Worm (Caenorhabditis elegans) whole organism, young adult: ENCODE results near the gene pros-1.

Source experiments
- B0019.2 ChIP-seq: fragments of 200-800 bp; sonication (Bioruptor generic); conservative IDR thresholded peaks from 2 replicates; pipeline ENCODE4 v1.3.6; 2022; ENCODE audit warnings: missing genetic modification reagents, missing genetic modification characterization, missing compliant biosample characterization
- B0261.1 ChIP-seq: sonication (generic microtip); optimal IDR thresholded peaks from 2 replicates; lab custom pipeline; 2016; ENCODE audit warnings: mild to moderate bottlenecking, missing genetic modification characterization, moderate library complexity, missing compliant biosample characterization
- D2030.7 ChIP-seq: fragments of 200-800 bp; sonication (Bioruptor generic); IDR thresholded peaks from 2 replicates; pipeline ENCODE4 v1.3.6; 2022; ENCODE audit warnings: missing genetic modification reagents, missing genetic modification characterization, missing compliant biosample characterization
- F10E7.11 ChIP-seq: sonication (generic microtip); optimal IDR thresholded peaks from 2 replicates; lab custom pipeline; 2017; ENCODE audit warnings: mild to moderate bottlenecking, missing genetic modification characterization, moderate library complexity, missing compliant biosample characterization
- F33H1.4 ChIP-seq: fragments of 200-800 bp; sonication (Bioruptor generic); IDR thresholded peaks from 2 replicates; pipeline ENCODE4 v1.3.6; 2022; ENCODE audit warnings: missing genetic modification reagents, missing genetic modification characterization, missing compliant biosample characterization
- F55B11.4 ChIP-seq: sonication (generic microtip); optimal IDR thresholded peaks from 2 replicates; lab custom pipeline; 2016; ENCODE audit warnings: missing compliant biosample characterization, missing genetic modification characterization, borderline replicate concordance; ENCODE audit not compliant: insufficient read depth
- F57A8.1 ChIP-seq: fragments of 200-800 bp; sonication (Bioruptor generic); optimal IDR thresholded peaks from 2 replicates; lab custom pipeline; 2018; ENCODE audit warnings: mild to moderate bottlenecking, missing genetic modification characterization, moderate library complexity, missing compliant biosample characterization
- K11D2.4 ChIP-seq: fragments of 200-800 bp; sonication (Bioruptor generic); IDR thresholded peaks from 2 replicates; pipeline ENCODE4 v1.3.6; 2022; ENCODE audit warnings: missing genetic modification reagents, missing genetic modification characterization, missing compliant biosample characterization
- K12H6.12 ChIP-seq: fragments of 200-800 bp; sonication (Bioruptor generic); optimal IDR thresholded peaks from 2 replicates; lab custom pipeline; 2018; ENCODE audit warnings: mild to moderate bottlenecking, missing genetic modification characterization, missing compliant biosample characterization
- Y56A3A.18 ChIP-seq: fragments of 200-800 bp; sonication (Bioruptor generic); IDR thresholded peaks from 2 replicates; pipeline ENCODE4 v1.3.6; 2022; ENCODE audit warnings: missing genetic modification reagents, missing genetic modification characterization, missing compliant biosample characterization
- aptf-3 ChIP-seq: fragments of 200-800 bp; sonication (Bioruptor generic); IDR thresholded peaks from 2 replicates; pipeline ENCODE4 v1.3.6; 2022; ENCODE audit warnings: missing genetic modification characterization, missing compliant biosample characterization
- attf-6 ChIP-seq: fragments of 200-800 bp; sonication (Bioruptor generic); IDR thresholded peaks from 2 replicates; pipeline ENCODE4 v1.3.6; 2022; ENCODE audit warnings: missing genetic modification reagents, missing genetic modification characterization, missing compliant biosample characterization
- bed-1 ChIP-seq: fragments of 200-800 bp; sonication (Bioruptor generic); IDR thresholded peaks from 2 replicates; pipeline ENCODE4 v1.3.6; 2022; ENCODE audit warnings: missing genetic modification reagents, missing genetic modification characterization, missing compliant biosample characterization
- ceh-100 ChIP-seq: fragments of 200-800 bp; sonication (Bioruptor generic); IDR thresholded peaks from 2 replicates; pipeline ENCODE4 v1.3.6; 2022; ENCODE audit warnings: missing genetic modification reagents, missing genetic modification characterization, missing compliant biosample characterization
- ceh-27 ChIP-seq: fragments of 200-800 bp; sonication (Bioruptor generic); optimal IDR thresholded peaks from 2 replicates; lab custom pipeline; 2018; ENCODE audit warnings: mild to moderate bottlenecking, missing genetic modification characterization, moderate library complexity, missing compliant biosample characterization
- ceh-79 ChIP-seq: sonication (generic microtip); optimal IDR thresholded peaks from 2 replicates; lab custom pipeline; 2017; ENCODE audit warnings: mild to moderate bottlenecking, missing genetic modification characterization, missing compliant biosample characterization
- ceh-91 ChIP-seq: fragments of 200-800 bp; sonication (Bioruptor generic); IDR thresholded peaks from 2 replicates; pipeline ENCODE4 v1.3.6; 2022; ENCODE audit warnings: missing genetic modification reagents, missing genetic modification characterization, missing compliant biosample characterization
- chd-7 ChIP-seq: sonication (generic microtip); optimal IDR thresholded peaks from 2 replicates; lab custom pipeline; 2016; ENCODE audit warnings: mild to moderate bottlenecking, missing genetic modification characterization, moderate library complexity, missing compliant biosample characterization
- dpff-1 ChIP-seq: sonication (generic microtip); optimal IDR thresholded peaks from 2 replicates; lab custom pipeline; 2017; ENCODE audit warnings: mild to moderate bottlenecking, missing genetic modification characterization, missing compliant biosample characterization
- dpl-1 ChIP-seq: fragments of 150-350 bp; optimal IDR thresholded peaks from 2 replicates; lab custom pipeline; 2014; ENCODE audit warnings: missing biosample characterization, missing genetic modification reagents, missing genetic modification characterization
- egl-44 ChIP-seq: fragments of 200-800 bp; sonication (Bioruptor generic); IDR thresholded peaks from 2 replicates; pipeline ENCODE4 v1.3.6; 2022; ENCODE audit warnings: missing genetic modification reagents, missing genetic modification characterization, missing compliant biosample characterization
- egrh-3 ChIP-seq: fragments of 200-800 bp; sonication (Bioruptor generic); IDR thresholded peaks from 2 replicates; pipeline ENCODE4 v1.3.6; 2022; ENCODE audit warnings: missing genetic modification reagents, missing genetic modification characterization, missing compliant biosample characterization
- hlh-26 ChIP-seq: fragments of 200-800 bp; sonication (Bioruptor generic); conservative IDR thresholded peaks from 2 replicates; pipeline ENCODE4 v1.3.6; 2022; ENCODE audit warnings: missing genetic modification reagents, missing genetic modification characterization, missing compliant biosample characterization
- hrde-1 ChIP-seq: sonication (generic microtip); optimal IDR thresholded peaks from 2 replicates; lab custom pipeline; 2016; ENCODE audit warnings: missing genetic modification characterization, mild to moderate bottlenecking, missing compliant biosample characterization, moderate library complexity, missing genotype, missing genetic modification reagents, borderline replicate concordance
- lin-26 ChIP-seq: fragments of 200-800 bp; sonication (Bioruptor generic); IDR thresholded peaks from 2 replicates; pipeline ENCODE4 v1.3.6; 2022; ENCODE audit warnings: missing genetic modification reagents, missing genetic modification characterization, missing compliant biosample characterization
- lin-35 ChIP-seq, 3 experiments: fragments of 150-350 bp in 2 of 3; sonication (generic microtip) in 1 of 3; optimal IDR thresholded peaks; 2 replicates each; lab custom pipeline; 2014 to 2018; ENCODE audit warnings: missing biosample characterization in 3 of 3, missing genetic modification characterization in 3 of 3, missing genetic modification reagents in 3 of 3
- lin-54 ChIP-seq: fragments of 200-800 bp; sonication (Bioruptor generic); optimal IDR thresholded peaks from 2 replicates; lab custom pipeline; 2018; ENCODE audit warnings: mild to moderate bottlenecking, missing genetic modification characterization, missing compliant biosample characterization
- lsy-27 ChIP-seq: sonication (generic microtip); optimal IDR thresholded peaks from 2 replicates; lab custom pipeline; 2017; ENCODE audit warnings: missing genetic modification characterization, mild to moderate bottlenecking, missing compliant biosample characterization, antibody characterized with exemption, missing genotype, borderline replicate concordance; ENCODE audit not compliant: insufficient read depth
- madf-3 ChIP-seq: fragments of 200-800 bp; sonication (Bioruptor generic); IDR thresholded peaks from 2 replicates; pipeline ENCODE4 v1.3.6; 2022; ENCODE audit warnings: missing genetic modification reagents, missing genetic modification characterization, missing compliant biosample characterization
- mcd-1 ChIP-seq: fragments of 200-800 bp; sonication (Bioruptor generic); IDR thresholded peaks from 2 replicates; pipeline ENCODE4 v1.3.6; 2022; ENCODE audit warnings: missing genetic modification reagents, missing genetic modification characterization, missing compliant biosample characterization
- mxl-1 ChIP-seq: sonication (generic microtip); optimal IDR thresholded peaks from 2 replicates; lab custom pipeline; 2016; ENCODE audit warnings: missing genetic modification characterization, missing compliant biosample characterization
- nfya-1 ChIP-seq: sonication (generic microtip); optimal IDR thresholded peaks from 2 replicates; lab custom pipeline; 2017; ENCODE audit warnings: antibody characterized with exemption, missing compliant biosample characterization, missing genetic modification characterization, borderline replicate concordance; ENCODE audit not compliant: insufficient read depth
- nhr-80 ChIP-seq: sonication (generic microtip); optimal IDR thresholded peaks from 2 replicates; lab custom pipeline; 2016; ENCODE audit warnings: missing genetic modification characterization, missing compliant biosample characterization
- nhr-90 ChIP-seq: sonication (generic microtip); optimal IDR thresholded peaks from 2 replicates; lab custom pipeline; 2016; ENCODE audit warnings: missing genotype, mild to moderate bottlenecking, missing genetic modification characterization, missing compliant biosample characterization
- pha-4 ChIP-seq: fragments of 150-350 bp; sonication (generic microtip); optimal IDR thresholded peaks from 2 replicates; lab custom pipeline; 2014; ENCODE audit warnings: missing biosample characterization, missing genetic modification reagents, missing genetic modification characterization
- repo-1 ChIP-seq: sonication (generic microtip); optimal IDR thresholded peaks from 2 replicates; lab custom pipeline; 2017; ENCODE audit warnings: mild to moderate bottlenecking, missing genetic modification characterization, missing compliant biosample characterization
- somi-1 ChIP-seq: fragments of 200-800 bp; sonication (Bioruptor generic); optimal IDR thresholded peaks from 2 replicates; lab custom pipeline; 2018; ENCODE audit warnings: mild to moderate bottlenecking, missing genetic modification characterization, missing compliant biosample characterization
- tlf-1 ChIP-seq: fragments of 200-800 bp; sonication (Bioruptor generic); optimal IDR thresholded peaks from 2 replicates; lab custom pipeline; 2018; ENCODE audit warnings: mild to moderate bottlenecking, missing genetic modification characterization, missing compliant biosample characterization
- unc-130 ChIP-seq: sonication (generic microtip); optimal IDR thresholded peaks from 2 replicates; lab custom pipeline; 2016; ENCODE audit warnings: missing genetic modification reagents, missing genetic modification characterization, missing compliant biosample characterization
- unc-62 ChIP-seq: fragments of 150-350 bp; optimal IDR thresholded peaks from 2 replicates; lab custom pipeline; 2014; ENCODE audit warnings: missing biosample characterization, missing genetic modification reagents, missing genetic modification characterization
- xnd-1 ChIP-seq: sonication (generic microtip); optimal IDR thresholded peaks from 2 replicates; lab custom pipeline; 2016; ENCODE audit warnings: missing genotype, missing genetic modification reagents, missing genetic modification characterization, missing compliant biosample characterization
- zim-3 ChIP-seq: sonication (generic microtip); optimal IDR thresholded peaks from 2 replicates; lab custom pipeline; 2017; ENCODE audit warnings: mild to moderate bottlenecking, missing genetic modification characterization, moderate library complexity, missing compliant biosample characterization
- ztf-22 ChIP-seq: fragments of 200-800 bp; sonication (Bioruptor generic); optimal IDR thresholded peaks from 2 replicates; lab custom pipeline; 2018; ENCODE audit warnings: mild to moderate bottlenecking, missing genetic modification characterization, moderate library complexity, missing compliant biosample characterization
- ztf-28 ChIP-seq: fragments of 200-800 bp; sonication (Bioruptor generic); IDR thresholded peaks from 2 replicates; pipeline ENCODE4 v1.3.6; 2022; ENCODE audit warnings: missing genetic modification reagents, missing genetic modification characterization, missing compliant biosample characterization

Gene pros-1

ce11 chrIII:8098116-8098515 is 31.0 kb downstream of the pros-1 start, which contains the start of gene K06H7.8:
Gene K06H7.8 (minus strand): TSS chrIII:8098216.
- TF ChIP-seq hrde-1 (tag; lab: Kevin White, UChicago) (no peak), F33H1.4 (GFP tag; lab: Robert Waterston, UW) (no peak), nhr-80 (tag; lab: Kevin White, UChicago) (no peak), nhr-90 (tag; lab: Kevin White, UChicago) (no peak), egl-44 (GFP tag; lab: Robert Waterston, UW) (no peak), unc-130 (GFP tag; lab: Kevin White, UChicago) (no peak), dpff-1 (tag; lab: Kevin White, UChicago) (no peak), B0019.2 (GFP tag; lab: Robert Waterston, UW) (no peak), bed-1 (GFP tag; lab: Robert Waterston, UW) (no peak), ceh-27 (no peak), egrh-3 (GFP tag; lab: Robert Waterston, UW) (no peak)

- TF ChIP-seq mxl-1 (tag; lab: Kevin White, UChicago) (no peak), K11D2.4 (GFP tag; lab: Robert Waterston, UW) (no peak), zim-3 (tag; lab: Kevin White, UChicago) (no peak), F10E7.11 (tag; lab: Kevin White, UChicago) (no peak), lin-26 (GFP tag; lab: Robert Waterston, UW) (no peak), aptf-3 (GFP tag; lab: Robert Waterston, UW) (no peak), madf-3 (GFP tag; lab: Robert Waterston, UW) (no peak), chd-7 (tag; lab: Kevin White, UChicago) (no peak)
- TF ChIP-seq, all 124 proteins: peak for 0
Measured at ce11 chrIII:8099022-8099421, 31.9 kb downstream of the pros-1 start, which contains the start of gene K06H7.1. Gene K06H7.1 (plus strand): TSS chrIII:8099322.

ce11 chrIII:8100960-8101359 is 33.9 kb downstream of the pros-1 start, which contains the start of gene plk-1:
Gene plk-1 (plus strand): TSS chrIII:8101348.
- no peak for TF ChIP-seq D2030.7
- TF ChIP-seq lin-35 (GFP tag; optimal IDR thresholded peaks at IDR 0.05; lab: Kevin White, UChicago): peak in 2 of 3 experiments; percentile 46 to 52
- TF ChIP-seq ceh-79: no peak
- TF ChIP-seq B0019.2 (GFP tag; lab: Robert Waterston, UW): peak; percentile 84
- TF ChIP-seq dpl-1 (GFP tag; lab: Kevin White, UChicago): peak; percentile 94
- no peak for TF ChIP-seq B0261.1
- TF ChIP-seq lsy-27: no peak
- TF ChIP-seq F33H1.4 (GFP tag; lab: Robert Waterston, UW): peak; percentile 95
- TF ChIP-seq hlh-26 (GFP tag; lab: Robert Waterston, UW): no peak
- TF ChIP-seq aptf-3 (GFP tag; lab: Robert Waterston, UW): no peak
- TF ChIP-seq ceh-100 (GFP tag; lab: Robert Waterston, UW): no peak
- peak; percentile 86 for TF ChIP-seq lin-54
- peak; percentile 88 for TF ChIP-seq tlf-1 (GFP tag; lab: Kevin White, UChicago)
- TF ChIP-seq pha-4 (tag; lab: Kevin White, UChicago): no peak
- peak; percentile 94 for TF ChIP-seq ceh-91 (GFP tag; lab: Robert Waterston, UW)
- TF ChIP-seq Y56A3A.18: no peak
- peak; percentile 54 for TF ChIP-seq mcd-1
- TF ChIP-seq nfya-1 (tag; lab: Kevin White, UChicago): no peak
- no peak for TF ChIP-seq egl-44 (GFP tag; lab: Robert Waterston, UW)
- TF ChIP-seq somi-1 (GFP tag; lab: Kevin White, UChicago): no peak
- TF ChIP-seq K12H6.12 (tag; lab: Kevin White, UChicago): no peak
- TF ChIP-seq attf-6 (GFP tag; lab: Robert Waterston, UW): no peak
- no peak for TF ChIP-seq unc-62 (GFP tag; lab: Kevin White, UChicago)
- no peak for TF ChIP-seq ztf-22 (GFP tag; lab: Kevin White, UChicago)
- TF ChIP-seq F57A8.1 (GFP tag; lab: Kevin White, UChicago): no peak
- TF ChIP-seq hrde-1 (tag; lab: Kevin White, UChicago): no peak
- no peak for TF ChIP-seq repo-1
- TF ChIP-seq F55B11.4 (tag; lab: Kevin White, UChicago): no peak
- no peak for TF ChIP-seq ztf-28
- no peak for TF ChIP-seq K11D2.4 (GFP tag; lab: Robert Waterston, UW)
- TF ChIP-seq xnd-1 (tag; lab: Kevin White, UChicago): peak; percentile 82
